Fruit fly (Drosophila melanogaster): ENCODE results near the gene GluRIIC.

DNA sequence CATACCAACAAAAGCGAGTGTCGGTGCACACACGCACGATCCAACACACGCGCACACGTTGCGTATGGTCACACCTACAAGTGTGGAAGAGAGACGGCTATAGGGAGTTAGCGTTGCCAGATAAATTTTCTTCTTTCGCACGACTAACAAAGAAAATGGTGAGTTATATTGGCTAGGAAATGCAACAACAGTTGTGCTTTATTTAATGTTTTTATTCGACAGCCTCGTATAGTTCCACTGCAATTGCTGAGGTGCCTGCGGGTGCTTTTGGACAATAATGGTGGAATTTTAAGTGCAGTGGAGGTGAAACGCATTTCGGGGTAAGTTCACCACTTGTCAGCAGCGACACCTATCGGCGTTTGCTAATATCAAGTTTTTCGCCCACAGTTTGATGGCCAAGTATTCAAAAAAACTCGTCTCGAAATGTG is 42.5 kb upstream of the GluRIIC start:
- TF ChIP-seq Dll (GFP tag; IDR thresholded peaks at IDR 0.05; ENCODE audit: partially characterized antibody) (no peak), HHEX (GFP tag; optimal IDR thresholded peaks at IDR 0.05) (no peak)
